Comparison of ENCODE assay signal across 2 fruit fly cellular contexts in the genomic region with DNA sequence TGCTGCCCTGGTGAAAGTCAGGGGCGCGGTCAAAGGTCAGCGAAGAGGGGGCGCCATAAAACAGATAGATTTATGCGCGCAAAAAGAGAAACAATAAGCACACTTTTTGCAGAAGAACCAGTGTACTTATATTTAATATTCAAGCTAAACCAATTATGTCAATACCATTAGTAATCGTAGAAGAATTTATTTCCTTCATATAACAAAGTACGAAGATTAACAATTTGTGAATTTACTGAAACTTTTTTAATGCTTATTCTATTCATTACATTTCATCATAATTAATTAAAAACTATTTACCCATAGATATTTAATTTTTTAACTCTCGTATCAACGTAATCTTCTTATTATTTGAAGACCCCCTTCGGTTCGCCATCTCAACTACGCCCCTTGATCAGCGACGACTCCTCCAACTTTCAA.
TF ChIP-seq lines count a peak whose summit lies in the region.

No protein-coding gene starts in this region.

TF ChIP-seq in whole organism, embryonic, 481 proteins besides CTCF, POLR2A, EP300 and RAD21 (continued from another document and continues in another):
- TF ChIP-seq Lhr (GFP tag; optimal IDR thresholded peaks at IDR 0.05; lab: Kevin White, UChicago) = peak; percentile 31
- peak; percentile 62 for TF ChIP-seq CG6654 (GFP tag; optimal IDR thresholded peaks at IDR 0.05; lab: Kevin White, UChicago)
- peak; percentile 54 for TF ChIP-seq CG16815 (GFP tag; optimal IDR thresholded peaks at IDR 0.05; lab: Kevin White, UChicago)
- TF ChIP-seq Mad (GFP tag; optimal IDR thresholded peaks at IDR 0.05; lab: Kevin White, UChicago) = no peak
- TF ChIP-seq CG43689 (GFP tag; IDR thresholded peaks at IDR 0.05; lab: Robert Waterston, UW) = no peak
- no peak for TF ChIP-seq CG8478 (optimal IDR thresholded peaks at IDR 0.05; lab: Kevin White, UChicago)
- no peak for TF ChIP-seq Tbp (GFP tag; optimal IDR thresholded peaks at IDR 0.05; lab: Kevin White, UChicago)
- TF ChIP-seq sqz (GFP tag; optimal IDR thresholded peaks at IDR 0.05; lab: Kevin White, UChicago) = no peak
- TF ChIP-seq PHDP (tag; optimal IDR thresholded peaks at IDR 0.05; lab: Kevin White, UChicago) = peak; percentile 30
- TF ChIP-seq CG4360 (GFP tag; IDR thresholded peaks at IDR 0.05; lab: Robert Waterston, UW) = no peak
- TF ChIP-seq CG10321 (GFP tag; IDR thresholded peaks at IDR 0.05; lab: Robert Waterston, UW) = no peak
- TF ChIP-seq gsb-n (tag; optimal IDR thresholded peaks at IDR 0.05; lab: Kevin White, UChicago) = peak; percentile 47
- no peak for TF ChIP-seq NFAT (GFP tag; IDR thresholded peaks at IDR 0.05; lab: Robert Waterston, UW)
- no peak for TF ChIP-seq tna (GFP tag; IDR thresholded peaks at IDR 0.05; lab: Robert Waterston, UW; ENCODE audit: partially characterized antibody)
- TF ChIP-seq sens (GFP tag; lab: Kevin White, UChicago) = peak; percentile 94
- no peak for TF ChIP-seq CG6791 (GFP tag; IDR thresholded peaks at IDR 0.05; lab: Robert Waterston, UW; ENCODE audit: partially characterized antibody)
- TF ChIP-seq dmrt11E (tag; optimal IDR thresholded peaks at IDR 0.05; lab: Kevin White, UChicago) = peak; percentile 49
- peak; percentile 4 for TF ChIP-seq CG8290 (GFP tag; optimal IDR thresholded peaks at IDR 0.05; lab: Kevin White, UChicago)
- no peak for TF ChIP-seq CG8290 (tag; optimal IDR thresholded peaks at IDR 0.05; lab: Kevin White, UChicago)
- no peak for TF ChIP-seq mld (GFP tag; IDR thresholded peaks at IDR 0.05; lab: Robert Waterston, UW; ENCODE audit: partially characterized antibody)
- no peak for TF ChIP-seq CG4730 (GFP tag; IDR thresholded peaks at IDR 0.05; lab: Robert Waterston, UW)
- no peak for TF ChIP-seq CG7271 (tag; optimal IDR thresholded peaks at IDR 0.05; lab: Kevin White, UChicago)
- no peak for TF ChIP-seq psq (GFP tag; optimal IDR thresholded peaks at IDR 0.05; lab: Kevin White, UChicago)
- TF ChIP-seq CrebB (tag; optimal IDR thresholded peaks at IDR 0.05; lab: Kevin White, UChicago) = no peak
- TF ChIP-seq Usf (GFP tag; optimal IDR thresholded peaks at IDR 0.05; lab: Kevin White, UChicago) = peak; percentile 23
- no peak for TF ChIP-seq toy (GFP tag; IDR thresholded peaks at IDR 0.05; lab: Robert Waterston, UW)
- peak; percentile 92 for TF ChIP-seq CG18262 (tag; optimal IDR thresholded peaks at IDR 0.05; lab: Kevin White, UChicago)
- TF ChIP-seq CG17186 (GFP tag; optimal IDR thresholded peaks at IDR 0.05; lab: Kevin White, UChicago) = no peak
- TF ChIP-seq CG12769 (tag; optimal IDR thresholded peaks at IDR 0.05; lab: Kevin White, UChicago) = no peak
- TF ChIP-seq bsh (GFP tag; optimal IDR thresholded peaks at IDR 0.05; lab: Kevin White, UChicago) = peak; percentile 63 to 75
- TF ChIP-seq Hr39 (optimal IDR thresholded peaks at IDR 0.05; lab: Kevin White, UChicago) = no peak
- no peak for TF ChIP-seq CG3726 (GFP tag; IDR thresholded peaks at IDR 0.05; lab: Robert Waterston, UW)
- TF ChIP-seq sens-2 (GFP tag; IDR thresholded peaks at IDR 0.05; lab: Robert Waterston, UW) = peak; percentile 6; the same call in 1 of the 2 replicates
- TF ChIP-seq Max (GFP tag; optimal IDR thresholded peaks at IDR 0.05; lab: Kevin White, UChicago) = peak; percentile 27
- TF ChIP-seq CG18764 (GFP tag; optimal IDR thresholded peaks at IDR 0.05; lab: Kevin White, UChicago) = peak; percentile 46
- TF ChIP-seq cas (GFP tag; IDR thresholded peaks at IDR 0.05; lab: Robert Waterston, UW) = no peak
- no peak for TF ChIP-seq CG9609 (GFP tag; optimal IDR thresholded peaks at IDR 0.05; lab: Kevin White, UChicago)
- no peak for TF ChIP-seq Stat92E (GFP tag; optimal IDR thresholded peaks at IDR 0.05; lab: Kevin White, UChicago)
- TF ChIP-seq vfl (GFP tag; optimal IDR thresholded peaks at IDR 0.05; lab: Kevin White, UChicago) = no peak
- TF ChIP-seq kni (GFP tag; optimal IDR thresholded peaks at IDR 0.05; lab: Kevin White, UChicago) = peak; percentile 11
- no peak for TF ChIP-seq Poxn (GFP tag; IDR thresholded peaks at IDR 0.05; lab: Robert Waterston, UW)
- TF ChIP-seq Oaz (GFP tag; IDR thresholded peaks at IDR 0.05; lab: Robert Waterston, UW) = no peak
- peak; percentile 22 for TF ChIP-seq CG6813 (GFP tag; optimal IDR thresholded peaks at IDR 0.05; lab: Kevin White, UChicago)
- TF ChIP-seq bbx (GFP tag; IDR thresholded peaks at IDR 0.05; lab: Robert Waterston, UW; ENCODE audit: partially characterized antibody) = no peak
- no peak for TF ChIP-seq crp (GFP tag; optimal IDR thresholded peaks at IDR 0.05; lab: Kevin White, UChicago)
- peak; percentile 76 for TF ChIP-seq CG7556 (GFP tag; optimal IDR thresholded peaks at IDR 0.05; lab: Kevin White, UChicago)
- TF ChIP-seq CG6272 (GFP tag; IDR thresholded peaks at IDR 0.05; lab: Robert Waterston, UW) = no peak
- peak; percentile 49; the same call in 1 of the 3 replicates for TF ChIP-seq ci (GFP tag; IDR thresholded peaks at IDR 0.05; lab: Robert Waterston, UW)
- no peak for TF ChIP-seq Dp (GFP tag; optimal IDR thresholded peaks at IDR 0.05; lab: Kevin White, UChicago)
- TF ChIP-seq CG3163 (GFP tag; optimal IDR thresholded peaks at IDR 0.05; lab: Kevin White, UChicago) = no peak
- peak; percentile 78 for TF ChIP-seq CG2678 (tag; optimal IDR thresholded peaks at IDR 0.05; lab: Kevin White, UChicago)
- TF ChIP-seq CG4820 (GFP tag; optimal IDR thresholded peaks at IDR 0.05; lab: Kevin White, UChicago) = peak; percentile 48
- TF ChIP-seq fru (optimal IDR thresholded peaks at IDR 0.05; lab: Kevin White, UChicago) = no peak
- TF ChIP-seq nerfin-2 (GFP tag; IDR thresholded peaks at IDR 0.05; lab: Robert Waterston, UW; ENCODE audit: partially characterized antibody) = no peak
- no peak for TF ChIP-seq wek (GFP tag; optimal IDR thresholded peaks at IDR 0.05; lab: Kevin White, UChicago)
- no peak for TF ChIP-seq CG7963 (GFP tag; IDR thresholded peaks at IDR 0.05; lab: Robert Waterston, UW; ENCODE audit: partially characterized antibody)
- TF ChIP-seq Ptx1 (GFP tag; IDR thresholded peaks at IDR 0.05; lab: Robert Waterston, UW) = peak; percentile 53
- TF ChIP-seq chif (GFP tag; optimal IDR thresholded peaks at IDR 0.05; lab: Kevin White, UChicago) = peak; percentile 33 to 66
- TF ChIP-seq jumu (GFP tag; optimal IDR thresholded peaks at IDR 0.05; lab: Kevin White, UChicago) = no peak
- TF ChIP-seq jing (GFP tag; optimal IDR thresholded peaks at IDR 0.05; lab: Kevin White, UChicago) = peak; percentile 22
- no peak for TF ChIP-seq pzg (GFP tag; optimal IDR thresholded peaks at IDR 0.05; lab: Kevin White, UChicago)
- TF ChIP-seq btn (GFP tag; optimal IDR thresholded peaks at IDR 0.05; lab: Kevin White, UChicago) = no peak
- peak; percentile 63 for TF ChIP-seq Xbp1 (GFP tag; optimal IDR thresholded peaks at IDR 0.05; lab: Kevin White, UChicago)
- TF ChIP-seq Fer1 (GFP tag; optimal IDR thresholded peaks at IDR 0.05; lab: Kevin White, UChicago) = no peak
- peak; percentile 15 for TF ChIP-seq CG15073 (GFP tag; optimal IDR thresholded peaks at IDR 0.05; lab: Kevin White, UChicago)

TF ChIP-seq in whole organism, prepupa, 60 proteins besides CTCF, POLR2A, EP300 and RAD21 (continued from another document):
- TF ChIP-seq Blimp-1 (GFP tag; optimal IDR thresholded peaks at IDR 0.05; lab: Kevin White, UChicago) = no peak
- TF ChIP-seq CG6792 (GFP tag; optimal IDR thresholded peaks at IDR 0.05; lab: Kevin White, UChicago) = peak; percentile 79
- peak; percentile 50 for TF ChIP-seq CG31627 (GFP tag; optimal IDR thresholded peaks at IDR 0.05; lab: Kevin White, UChicago)
- TF ChIP-seq lz (GFP tag; optimal IDR thresholded peaks at IDR 0.05; lab: Kevin White, UChicago) = peak; percentile 64
- TF ChIP-seq CG1621 (tag; optimal IDR thresholded peaks at IDR 0.05; lab: Kevin White, UChicago) = peak; percentile 47
- no peak for TF ChIP-seq CG6163 (GFP tag; IDR thresholded peaks at IDR 0.05; lab: Robert Waterston, UW)
- peak; percentile 68 for TF ChIP-seq Sox15 (GFP tag; optimal IDR thresholded peaks at IDR 0.05; lab: Kevin White, UChicago)
- TF ChIP-seq cyc (GFP tag; optimal IDR thresholded peaks at IDR 0.05; lab: Kevin White, UChicago) = peak; percentile 70
- TF ChIP-seq ss (GFP tag; optimal IDR thresholded peaks at IDR 0.05; lab: Kevin White, UChicago) = peak; percentile 75 to 79
- TF ChIP-seq Eip78C (GFP tag; lab: Kevin White, UChicago) = peak; percentile 93
- TF ChIP-seq Gug (GFP tag; IDR thresholded peaks at IDR 0.05; lab: Robert Waterston, UW) = peak; percentile 47; the same call in 1 of the 2 replicates
- TF ChIP-seq CG3032 (tag; optimal IDR thresholded peaks at IDR 0.05; lab: Kevin White, UChicago) = peak; percentile 81
- TF ChIP-seq topi (GFP tag; optimal IDR thresholded peaks at IDR 0.05; lab: Kevin White, UChicago) = peak; percentile 59
- TF ChIP-seq Hr4 (GFP tag; optimal IDR thresholded peaks at IDR 0.05; lab: Kevin White, UChicago) = peak; percentile 85
- TF ChIP-seq Sox102F (GFP tag; optimal IDR thresholded peaks at IDR 0.05; lab: Kevin White, UChicago) = peak; percentile 50
- peak; percentile 26 to 91 for TF ChIP-seq salr (GFP tag; optimal IDR thresholded peaks at IDR 0.05; lab: Kevin White, UChicago)
- no peak for TF ChIP-seq fkh (GFP tag; optimal IDR thresholded peaks at IDR 0.05; lab: Kevin White, UChicago)
- peak; percentile 81 for TF ChIP-seq Eip75B (GFP tag; optimal IDR thresholded peaks at IDR 0.05; lab: Kevin White, UChicago)
- TF ChIP-seq CG7368 (GFP tag; optimal IDR thresholded peaks at IDR 0.05; lab: Kevin White, UChicago) = peak; percentile 68
- TF ChIP-seq CG15336 (GFP tag; IDR thresholded peaks at IDR 0.05; lab: Robert Waterston, UW) = peak; percentile 65
- peak; percentile 78 for TF ChIP-seq CG10669 (GFP tag; optimal IDR thresholded peaks at IDR 0.05; lab: Kevin White, UChicago)
- peak; percentile 72 for TF ChIP-seq esn (GFP tag; optimal IDR thresholded peaks at IDR 0.05; lab: Kevin White, UChicago)
- TF ChIP-seq CG11902 (GFP tag; optimal IDR thresholded peaks at IDR 0.05; lab: Kevin White, UChicago) = peak; percentile 55
- TF ChIP-seq Hr39 (GFP tag; optimal IDR thresholded peaks at IDR 0.05; lab: Kevin White, UChicago) = peak; percentile 57
- peak; percentile 77 for TF ChIP-seq CG34406 (GFP tag; optimal IDR thresholded peaks at IDR 0.05; lab: Kevin White, UChicago)
- TF ChIP-seq CG3919 (GFP tag; optimal IDR thresholded peaks at IDR 0.05; lab: Kevin White, UChicago) = peak; percentile 87
- TF ChIP-seq CG4318 (GFP tag; optimal IDR thresholded peaks at IDR 0.05; lab: Kevin White, UChicago) = peak; percentile 79
- TF ChIP-seq net (GFP tag; optimal IDR thresholded peaks at IDR 0.05; lab: Kevin White, UChicago) = peak; percentile 79
- TF ChIP-seq dsx (GFP tag; optimal IDR thresholded peaks at IDR 0.05; lab: Kevin White, UChicago; ENCODE audit: poor library complexity, severe bottlenecking) = peak; percentile 59
- peak; percentile 80 for TF ChIP-seq acj6 (GFP tag; optimal IDR thresholded peaks at IDR 0.05; lab: Kevin White, UChicago)
- peak; percentile 74 for TF ChIP-seq CG16779 (tag; optimal IDR thresholded peaks at IDR 0.05; lab: Kevin White, UChicago)
- TF ChIP-seq pdm3 (GFP tag; optimal IDR thresholded peaks at IDR 0.05; lab: Kevin White, UChicago) = peak; percentile 72
- TF ChIP-seq Sox14 (GFP tag; optimal IDR thresholded peaks at IDR 0.05; lab: Kevin White, UChicago) = peak; percentile 60
- TF ChIP-seq Ets21C (GFP tag; optimal IDR thresholded peaks at IDR 0.05; lab: Kevin White, UChicago) = peak; percentile 45
- peak; percentile 63; the same call in 2 of the 3 replicates for TF ChIP-seq CG8119 (GFP tag; IDR thresholded peaks at IDR 0.05; lab: Robert Waterston, UW)
- peak; percentile 57 for TF ChIP-seq dac (GFP tag; optimal IDR thresholded peaks at IDR 0.05; lab: Kevin White, UChicago)
- peak; percentile 85 for TF ChIP-seq spab (GFP tag; optimal IDR thresholded peaks at IDR 0.05; lab: Kevin White, UChicago)
- TF ChIP-seq fd85E (GFP tag; optimal IDR thresholded peaks at IDR 0.05; lab: Kevin White, UChicago) = no peak
